Fruit fly (Drosophila melanogaster) ovary, adult (tissue): ENCODE results near the gene CG3823.

Source experiments
- CG17801 ChIP-seq: fragments of 200-800 bp; optimal IDR thresholded peaks from 2 replicates; lab custom pipeline; 2019; ENCODE audit warnings: missing biosample characterization, mild to moderate bottlenecking, missing genetic modification characterization, moderate library complexity; ENCODE audit not compliant: partially characterized antibody

CG3823 gene

dm6 chrX:6332988-6333719 lies 29.4 kb downstream of the CG3823 start:
- no peak for TF ChIP-seq CG17801 (GFP tag; lab: Kevin White, UChicago)

- no peak for TF ChIP-seq CG17801 (GFP tag; lab: Kevin White, UChicago)
Observed at dm6 chrX:6334945-6335344, 31.2 kb downstream of the CG3823 start.

dm6 chrX:6337702-6338101 lies 33.9 kb downstream of the CG3823 start, which contains the start of gene CG3842:
TSS of gene CG3842 (plus strand) at chrX:6337762.
- no peak for TF ChIP-seq CG17801 (GFP tag; lab: Kevin White, UChicago)

- TF ChIP-seq CG17801 (GFP tag; lab: Kevin White, UChicago), result no peak
Observed at dm6 chrX:6338738-6339614, 35.2 kb downstream of the CG3823 start.

dm6 chrX:6339970-6340548 lies 36.3 kb downstream of the CG3823 start:
- peak; percentile 60 for TF ChIP-seq CG17801 (GFP tag; lab: Kevin White, UChicago)

- TF ChIP-seq CG17801 (GFP tag; lab: Kevin White, UChicago), result peak; percentile 92
Observed at dm6 chrX:6340593-6341068, 36.9 kb downstream of the CG3823 start.

dm6 chrX:6341678-6342077 lies 37.9 kb downstream of the CG3823 start:
- TF ChIP-seq CG17801 (GFP tag; lab: Kevin White, UChicago), result peak; percentile 15

- no peak for TF ChIP-seq CG17801 (GFP tag; lab: Kevin White, UChicago)
Observed at dm6 chrX:6343323-6343722, 39.5 kb downstream of the CG3823 start.

- TF ChIP-seq CG17801 (GFP tag; lab: Kevin White, UChicago), result peak; percentile 68
Observed at dm6 chrX:6343786-6344537, 40.2 kb downstream of the CG3823 start.

dm6 chrX:6344538-6345074 lies 40.8 kb downstream of the CG3823 start:
- TF ChIP-seq CG17801 (GFP tag; lab: Kevin White, UChicago), result peak; percentile 11

- TF ChIP-seq CG17801 (GFP tag; lab: Kevin White, UChicago), result no peak
Observed at dm6 chrX:6346153-6346552, 42.4 kb downstream of the CG3823 start.

dm6 chrX:6346926-6347367 lies 43.2 kb downstream of the CG3823 start, which contains the start of gene CG3847:
TSS of gene CG3847 (plus strand) at chrX:6347103.
- peak; percentile 10 for TF ChIP-seq CG17801 (GFP tag; lab: Kevin White, UChicago)

dm6 chrX:6349231-6349630 lies 45.5 kb downstream of the CG3823 start:
- no peak for TF ChIP-seq CG17801 (GFP tag; lab: Kevin White, UChicago)

dm6 chrX:6350213-6350679 lies 46.5 kb downstream of the CG3823 start, which contains the start of the genes ND-B16.6 and kdn:
TSS of gene ND-B16.6 (minus strand) at chrX:6350401.
TSS of gene kdn (plus strand) at chrX:6350629.
- no peak for TF ChIP-seq CG17801 (GFP tag; lab: Kevin White, UChicago)
